Fruit fly (Drosophila melanogaster): Measurements from ENCODE around the gene CG31917.

Gene CG31917

DNA sequence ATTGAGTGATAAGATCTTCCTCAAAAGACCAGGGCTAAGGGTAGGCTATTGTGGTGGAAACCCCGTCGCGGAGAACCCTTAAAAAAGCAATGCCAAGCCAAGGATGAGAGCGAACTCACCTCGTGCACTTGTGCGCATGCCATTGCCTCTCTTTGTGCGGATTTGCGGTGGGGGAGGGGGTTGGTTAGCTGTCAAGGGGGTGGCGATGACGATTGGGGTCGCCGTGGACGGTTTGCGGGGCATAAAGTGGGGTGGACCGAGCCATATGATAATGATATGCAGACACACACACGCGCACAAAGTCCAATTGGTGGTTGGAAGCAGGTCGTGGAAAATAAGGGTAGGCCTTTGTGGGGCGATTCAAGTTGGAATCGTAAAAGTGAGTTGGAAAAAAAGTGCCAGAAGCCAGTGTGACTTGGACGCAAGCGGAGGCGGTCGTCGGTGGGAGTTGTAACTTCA is 26.8 kb upstream of the CG31917 start, which contains the start of the genes CG14042 and SP555:
CG14042 (plus strand) TSS at position 308 of the 459 bp plus-strand sequence.
SP555 (plus strand) TSS at position 308 of the 459 bp plus-strand sequence.
- no peak for TF ChIP-seq noc (tag; optimal IDR thresholded peaks at IDR 0.05)

DNA sequence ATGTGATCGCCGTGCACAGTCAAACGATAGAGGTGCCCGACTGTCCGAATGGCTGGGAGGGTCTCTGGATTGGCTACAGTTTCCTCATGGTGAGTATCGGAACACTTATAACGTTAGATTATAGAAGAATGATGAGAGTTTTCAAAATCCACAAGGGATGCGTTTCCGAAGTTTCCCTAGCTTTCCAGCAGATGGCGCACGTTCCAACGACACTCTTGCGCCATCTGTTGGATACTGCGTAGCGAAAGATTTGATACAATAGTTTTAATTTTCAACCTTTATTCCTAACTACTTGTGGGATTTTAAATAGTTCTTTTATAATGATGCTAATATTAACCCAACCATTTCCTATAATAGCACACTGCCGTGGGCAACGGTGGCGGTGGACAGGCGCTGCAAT is 25.5 kb upstream of the CG31917 start:
- no peak for TF ChIP-seq noc (tag; optimal IDR thresholded peaks at IDR 0.05)

- TF ChIP-seq noc (tag; optimal IDR thresholded peaks at IDR 0.05) = no peak
These were observed 21.3 kb upstream of the CG31917 start for dm6 chr2L:5031886-5032285.

dm6 chr2L:5031399-5031798 is 20.8 kb upstream of the CG31917 start:
- TF ChIP-seq noc (tag; optimal IDR thresholded peaks at IDR 0.05) = no peak

DNA sequence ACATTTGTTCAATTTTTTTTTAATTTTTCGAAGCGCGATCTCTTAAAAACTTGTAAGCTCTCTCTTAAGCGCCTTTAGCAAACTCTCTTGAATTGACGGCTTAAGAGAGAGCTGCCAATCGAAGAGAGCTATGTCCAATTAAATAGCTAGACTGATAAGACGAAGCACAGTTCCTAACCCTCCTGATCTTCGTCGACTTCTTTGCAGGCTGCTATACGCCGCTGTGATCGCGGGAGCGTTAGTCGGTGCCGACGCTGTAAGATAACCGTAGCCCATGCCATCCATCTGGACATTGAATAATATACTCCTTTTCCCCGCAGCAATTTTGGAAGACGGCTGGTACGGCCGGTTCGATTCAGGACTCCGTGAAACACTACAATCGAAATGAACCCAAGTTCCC is 19.9 kb upstream of the CG31917 start:
- no peak for TF ChIP-seq noc (tag; optimal IDR thresholded peaks at IDR 0.05)

DNA sequence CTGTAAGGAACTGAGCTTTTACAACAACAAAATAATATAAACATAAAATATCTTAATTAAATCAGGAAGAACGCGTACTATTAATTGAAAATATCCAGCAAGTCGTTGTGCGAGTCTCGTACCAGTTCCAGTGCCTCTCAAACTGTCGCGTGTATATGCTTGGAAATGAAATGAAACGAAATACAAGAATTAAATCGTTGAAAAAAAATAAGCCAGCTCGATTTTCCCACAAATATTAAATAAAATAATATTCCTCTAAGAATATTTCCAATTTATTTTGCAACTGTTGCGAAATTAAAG is 19.1 kb upstream of the CG31917 start:
- TF ChIP-seq noc (tag; optimal IDR thresholded peaks at IDR 0.05) = no peak

DNA sequence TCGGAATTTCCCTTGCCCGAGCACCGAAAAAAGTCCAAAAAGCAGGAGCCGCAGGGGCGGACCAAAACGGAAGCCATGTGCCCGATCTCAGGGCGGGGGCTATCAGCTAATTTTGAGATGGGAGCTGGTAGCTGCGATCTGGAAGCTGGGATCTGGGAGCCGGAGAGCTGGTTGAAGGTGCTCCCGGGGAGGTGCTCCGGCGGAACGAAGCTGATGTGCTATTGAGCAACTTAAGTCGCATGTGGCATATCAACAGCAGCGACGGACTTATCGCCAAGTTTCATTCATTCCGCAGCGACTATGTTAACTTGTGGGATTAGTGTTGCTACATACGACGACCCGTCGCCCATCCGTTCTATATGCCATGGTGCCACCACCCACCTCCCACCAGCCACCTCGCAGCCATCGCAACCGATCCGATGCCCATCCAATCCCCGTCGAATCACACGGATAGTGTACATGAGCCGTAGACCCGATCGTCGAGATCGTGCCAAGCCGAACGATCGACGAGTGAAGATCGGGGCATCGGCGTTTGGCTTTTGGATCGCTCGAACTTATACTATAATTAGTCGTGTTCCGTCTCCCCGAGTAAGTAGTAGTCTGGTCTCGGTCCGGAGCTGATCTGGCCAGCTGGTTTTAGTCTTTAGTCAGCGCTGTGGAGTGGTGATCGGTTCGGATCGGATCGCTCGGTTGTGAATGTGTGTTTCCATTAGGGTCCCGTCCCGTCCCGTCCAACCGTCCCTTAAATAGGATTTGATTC is 18.6 kb upstream of the CG31917 start, which contains the start of gene Col4a1:
Col4a1 (plus strand) TSS at position 561 of the 760 bp plus-strand sequence.
- no peak for TF ChIP-seq noc (tag; optimal IDR thresholded peaks at IDR 0.05)

DNA sequence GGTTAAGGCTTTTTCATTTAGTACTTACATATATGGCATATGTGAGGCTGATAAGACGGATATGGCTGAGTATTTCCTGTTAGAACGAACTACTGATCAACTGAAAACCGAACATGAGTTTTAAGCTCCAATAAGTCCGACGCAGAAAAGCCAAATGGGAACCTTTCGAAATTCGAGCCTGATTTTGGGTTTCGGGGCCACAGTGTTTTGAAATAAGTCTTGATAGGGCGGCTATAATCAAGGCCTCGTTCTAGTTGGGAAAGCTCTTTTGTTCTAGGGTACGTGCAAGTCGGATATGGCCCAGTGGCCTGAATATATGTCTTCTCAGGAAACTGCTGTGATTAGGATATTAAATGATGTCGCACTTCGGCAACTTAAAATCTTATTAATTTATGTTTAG is 17.5 kb upstream of the CG31917 start, which contains the start of gene vkg:
vkg (minus strand) TSS at position 101 of the 400 bp plus-strand sequence.
- no peak for TF ChIP-seq noc (tag; optimal IDR thresholded peaks at IDR 0.05)

DNA sequence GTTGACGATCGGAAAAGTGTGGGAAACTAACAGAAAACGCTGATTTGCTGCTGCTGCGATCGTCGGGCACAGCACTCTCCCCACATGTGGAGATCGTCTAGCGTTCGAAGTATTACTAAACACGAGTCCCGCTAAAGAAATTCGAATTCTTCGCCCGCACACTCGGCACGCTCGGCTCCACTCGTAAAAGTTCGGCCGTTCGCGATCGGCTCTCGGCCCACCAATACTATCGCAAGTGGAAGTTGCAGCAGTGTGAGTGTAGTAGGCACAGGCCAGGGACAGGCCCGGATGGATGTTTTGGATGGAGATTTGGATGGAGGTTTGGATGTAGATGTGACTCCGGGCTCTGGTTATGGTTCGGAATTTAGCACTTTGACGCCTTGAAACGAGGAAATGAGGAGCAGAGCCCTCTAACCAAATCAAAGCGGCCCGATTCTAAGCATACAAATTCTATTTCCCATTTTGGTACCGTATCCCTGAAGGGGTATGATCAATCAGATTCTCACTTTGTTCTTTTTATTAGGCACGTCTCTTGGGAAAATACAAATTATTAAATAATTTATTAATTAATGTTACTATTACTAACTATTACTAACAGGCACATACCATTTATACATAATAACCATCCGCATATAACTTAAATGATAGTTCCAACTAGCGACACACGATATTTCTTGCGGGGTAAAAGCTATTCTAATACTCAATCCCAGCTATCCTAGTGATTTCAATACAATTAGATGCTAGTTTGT is 16.9 kb upstream of the CG31917 start:
- peak; percentile 52 for TF ChIP-seq noc (tag; optimal IDR thresholded peaks at IDR 0.05)

- TF ChIP-seq noc (tag; optimal IDR thresholded peaks at IDR 0.05) = peak; percentile 74
These were observed 14.9 kb upstream of the CG31917 start for dm6 chr2L:5025557-5025956.

- TF ChIP-seq noc (tag; optimal IDR thresholded peaks at IDR 0.05) = no peak
These were observed 12.0 kb upstream of the CG31917 start for dm6 chr2L:5022602-5023001.

- no peak for TF ChIP-seq noc (tag; optimal IDR thresholded peaks at IDR 0.05)
These were observed 9.8 kb upstream of the CG31917 start for dm6 chr2L:5020479-5020878.

dm6 chr2L:5009306-5010030 is 1.2 kb downstream of the CG31917 start, which contains the start of gene Rtnl1:
Gene Rtnl1, minus strand, starts transcription at chr2L:5009720.
- peak; percentile 42 for TF ChIP-seq noc (tag; optimal IDR thresholded peaks at IDR 0.05)

DNA sequence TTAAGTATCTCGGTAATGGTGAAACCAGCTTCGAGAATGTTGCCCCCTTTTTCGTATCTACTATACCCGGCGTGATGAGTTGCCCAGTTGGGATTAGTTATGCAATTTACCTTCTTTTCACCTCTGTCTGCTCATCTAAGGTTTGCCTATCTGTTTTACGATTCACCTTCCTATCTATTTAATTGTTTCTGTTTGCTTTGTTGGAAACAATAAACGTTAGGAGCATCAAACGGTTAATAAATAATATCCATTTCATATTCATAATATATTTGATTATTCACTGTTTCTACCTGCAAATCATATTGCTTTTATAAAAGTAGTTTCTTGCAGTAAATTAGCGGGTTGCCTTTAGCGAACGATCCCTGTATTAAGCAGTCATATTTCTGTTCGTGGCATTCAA is 3.4 kb downstream of the CG31917 start:
- peak; percentile 81 for TF ChIP-seq noc (tag; optimal IDR thresholded peaks at IDR 0.05)

dm6 chr2L:5006323-5006722 is 4.3 kb downstream of the CG31917 start:
- TF ChIP-seq noc (tag; optimal IDR thresholded peaks at IDR 0.05) = no peak

DNA sequence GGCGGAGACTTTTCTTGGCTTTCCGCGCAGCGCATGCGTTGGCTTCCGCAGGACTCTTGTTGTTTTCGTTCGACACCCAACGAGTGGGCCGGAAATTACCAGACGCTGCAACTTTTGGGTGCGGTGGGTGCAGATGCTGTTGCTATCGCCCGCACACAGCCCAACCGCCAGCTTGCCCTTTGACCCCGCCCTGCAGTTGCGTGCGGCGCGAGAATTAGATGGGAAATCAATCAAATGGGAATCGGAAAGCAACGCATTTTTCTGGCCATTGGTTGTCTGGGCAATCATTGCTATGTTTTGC is 5.2 kb downstream of the CG31917 start:
- no peak for TF ChIP-seq noc (tag; optimal IDR thresholded peaks at IDR 0.05)

Measured in whole organism, larva.